Fruit fly (Drosophila melanogaster): ENCODE measurements around the gene CG44437.

CG44437 gene

dm6 chrX:13243726-13244323 lies 41.8 kb upstream of the CG44437 start (continued):
- TF ChIP-seq CG10669 (GFP tag; optimal IDR thresholded peaks at IDR 0.05) (no peak), CG8319 (GFP tag; optimal IDR thresholded peaks at IDR 0.05) (no peak), Sox15 (GFP tag; optimal IDR thresholded peaks at IDR 0.05) (no peak), CG3919 (GFP tag; optimal IDR thresholded peaks at IDR 0.05) (no peak), Hr39 (GFP tag; optimal IDR thresholded peaks at IDR 0.05) (no peak), CG9139 (GFP tag; optimal IDR thresholded peaks at IDR 0.05) (no peak), net (GFP tag; optimal IDR thresholded peaks at IDR 0.05) (no peak), CG34406 (GFP tag; optimal IDR thresholded peaks at IDR 0.05) (no peak), CG11762 (GFP tag; optimal IDR thresholded peaks at IDR 0.05; ENCODE audit: insufficient read depth) (no peak), CG6808 (GFP tag; optimal IDR thresholded peaks at IDR 0.05) (no peak), CG8119 (GFP tag; IDR thresholded peaks at IDR 0.05) (peak; percentile 21; the same call in 1 of the 3 replicates), spab (GFP tag; optimal IDR thresholded peaks at IDR 0.05) (no peak), Gug (GFP tag; IDR thresholded peaks at IDR 0.05) (no peak), svp (GFP tag) (peak; percentile 41), topi (GFP tag; optimal IDR thresholded peaks at IDR 0.05) (no peak), Sox14 (GFP tag; optimal IDR thresholded peaks at IDR 0.05) (no peak), Lpt (GFP tag; optimal IDR thresholded peaks at IDR 0.05) (no peak), CG15336 (GFP tag; IDR thresholded peaks at IDR 0.05) (peak; percentile 45; the same call in 1 of the 2 replicates), salr (GFP tag; optimal IDR thresholded peaks at IDR 0.05) (no peak)

- TF ChIP-seq salr (GFP tag; optimal IDR thresholded peaks at IDR 0.05) (peak in 1 of 2 experiments; percentile 13), esn (GFP tag; optimal IDR thresholded peaks at IDR 0.05) (peak; percentile 4), Gug (GFP tag; IDR thresholded peaks at IDR 0.05) (no peak), CG7368 (GFP tag; optimal IDR thresholded peaks at IDR 0.05) (no peak), Eip78C (GFP tag) (peak; percentile 56), Eip75B (GFP tag; optimal IDR thresholded peaks at IDR 0.05) (no peak)
These were observed 38.8 kb upstream of the CG44437 start for dm6 chrX:13240812-13241211.

DNA sequence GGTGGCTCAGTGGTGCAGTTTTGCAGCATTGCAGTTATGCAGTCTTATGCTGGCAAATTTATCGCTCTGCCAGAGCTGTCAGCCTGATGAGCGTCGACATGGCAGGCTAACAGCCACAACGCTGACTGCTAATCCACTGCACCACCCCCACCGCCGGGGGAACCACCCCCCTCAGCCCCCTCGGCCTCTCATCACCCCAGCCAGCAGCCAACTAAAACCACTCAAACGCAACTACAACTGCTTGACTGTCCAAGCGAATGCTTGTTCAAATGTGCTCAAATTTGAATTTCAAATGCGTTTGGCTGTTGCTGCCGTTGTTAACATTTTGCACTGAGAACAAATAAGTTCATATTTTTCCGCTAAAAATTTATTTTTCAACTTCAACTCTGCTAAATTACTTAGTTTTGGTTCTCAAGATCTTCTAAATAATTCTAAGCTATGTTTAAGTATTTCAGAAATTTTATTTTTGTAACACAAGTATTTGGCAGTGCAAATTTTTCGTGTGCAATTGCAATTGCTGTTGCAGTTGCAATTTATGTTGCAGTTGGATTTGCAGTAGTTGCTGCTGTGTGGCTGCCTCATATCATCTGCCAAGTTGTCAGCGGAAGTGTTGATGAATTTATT lies 36.3 kb upstream of the CG44437 start:
- TF ChIP-seq CG8119 (GFP tag; IDR thresholded peaks at IDR 0.05) (peak; percentile 90), Eip93F (GFP tag; optimal IDR thresholded peaks at IDR 0.05) (no peak), eg (GFP tag; IDR thresholded peaks at IDR 0.05) (peak; percentile 94), Ets21C (GFP tag; optimal IDR thresholded peaks at IDR 0.05) (peak; percentile 17), CG32006 (GFP tag; optimal IDR thresholded peaks at IDR 0.05) (peak; percentile 89), CG6854 (GFP tag; optimal IDR thresholded peaks at IDR 0.05) (no peak), CG11762 (GFP tag; optimal IDR thresholded peaks at IDR 0.05; ENCODE audit: insufficient read depth) (peak; percentile 60), OdsH (GFP tag; optimal IDR thresholded peaks at IDR 0.05) (peak; percentile 72), CG8319 (GFP tag; optimal IDR thresholded peaks at IDR 0.05) (peak; percentile 13), CG10669 (GFP tag; optimal IDR thresholded peaks at IDR 0.05) (peak; percentile 27), Eip78C (GFP tag) (peak; percentile 84), fd59A (GFP tag; optimal IDR thresholded peaks at IDR 0.05) (no peak), achi (GFP tag; optimal IDR thresholded peaks at IDR 0.05) (peak; percentile 67), svp (GFP tag) (no peak), topi (GFP tag; optimal IDR thresholded peaks at IDR 0.05) (peak; percentile 59), CG10631 (GFP tag; optimal IDR thresholded peaks at IDR 0.05) (peak; percentile 57), Ets96B (tag; optimal IDR thresholded peaks at IDR 0.05) (peak; percentile 34), CG11902 (GFP tag; optimal IDR thresholded peaks at IDR 0.05) (no peak), Eip75B (GFP tag; optimal IDR thresholded peaks at IDR 0.05) (peak; percentile 50), dac (GFP tag; optimal IDR thresholded peaks at IDR 0.05) (peak; percentile 55), Hr4 (GFP tag; optimal IDR thresholded peaks at IDR 0.05) (peak; percentile 89), CG9139 (GFP tag; optimal IDR thresholded peaks at IDR 0.05) (no peak), vri (GFP tag; optimal IDR thresholded peaks at IDR 0.05) (no peak), CG6276 (GFP tag; optimal IDR thresholded peaks at IDR 0.05) (peak; percentile 86), CG8632 (GFP tag; optimal IDR thresholded peaks at IDR 0.05) (no peak), CG15336 (GFP tag; IDR thresholded peaks at IDR 0.05) (peak; percentile 93), fkh (GFP tag; optimal IDR thresholded peaks at IDR 0.05) (no peak), Blimp-1 (GFP tag; optimal IDR thresholded peaks at IDR 0.05) (no peak), CG4318 (GFP tag; optimal IDR thresholded peaks at IDR 0.05) (peak; percentile 64), dsx (GFP tag; optimal IDR thresholded peaks at IDR 0.05; ENCODE audit: poor library complexity, severe bottlenecking) (peak; percentile 11), CG3919 (GFP tag; optimal IDR thresholded peaks at IDR 0.05) (peak; percentile 57), CG3032 (tag; optimal IDR thresholded peaks at IDR 0.05) (peak; percentile 20), esn (GFP tag; optimal IDR thresholded peaks at IDR 0.05) (peak; percentile 61), CG6163 (GFP tag; IDR thresholded peaks at IDR 0.05) (peak; percentile 87)

Data from whole organism, prepupa.